Fruit fly (Drosophila melanogaster) whole organism, wandering third instar larva: ENCODE measurements around the gene CG32599.
A peak's percentile ranks its signal among the peaks of the same experiment; 100 is the strongest.

Experiments
- Dfd ChIP-seq: fragments of >200 bp; optimal IDR thresholded peaks from 2 replicates; lab custom pipeline; 2017; ENCODE audit warnings: missing biosample characterization, missing genetic modification characterization
- Hnf4 ChIP-seq: fragments of 200-800 bp; sonication (Bioruptor generic); optimal IDR thresholded peaks from 2 replicates; lab custom pipeline; 2016; ENCODE audit warnings: missing biosample characterization, mild to moderate bottlenecking, missing genetic modification characterization
- Mio ChIP-seq: sonication (Bioruptor generic); optimal IDR thresholded peaks from 2 replicates; lab custom pipeline; 2016; ENCODE audit warnings: missing biosample characterization, missing genetic modification characterization
- Myc ChIP-seq: fragments of >200 bp; optimal IDR thresholded peaks from 2 replicates; lab custom pipeline; 2017
- OdsH ChIP-seq: fragments of 200-800 bp; sonication (Bioruptor generic); optimal IDR thresholded peaks from 2 replicates; lab custom pipeline; 2016; ENCODE audit warnings: missing biosample characterization, mild to moderate bottlenecking, missing genetic modification characterization
- Rel ChIP-seq, 2 experiments: fragments of 200-800 bp; sonication (Bioruptor generic) in 1 of 2; optimal IDR thresholded peaks; 2 replicates in 1 of 2; 3 replicates in 1 of 2; lab custom pipeline; 2016 to 2019; ENCODE audit warnings: mild to moderate bottlenecking in 2 of 2, missing biosample characterization in 2 of 2, missing genetic modification characterization in 2 of 2, moderate library complexity in 1 of 2
- Sp1 ChIP-seq: fragments of 200-800 bp; sonication (Bioruptor generic); optimal IDR thresholded peaks from 3 replicates; lab custom pipeline; 2019; ENCODE audit warnings: missing biosample characterization, mild to moderate bottlenecking, missing genetic modification characterization, moderate library complexity
- ey ChIP-seq: fragments of 200-800 bp; sonication (Bioruptor generic); optimal IDR thresholded peaks from 2 replicates; lab custom pipeline; 2016; ENCODE audit warnings: missing biosample characterization, missing genetic modification characterization
- lola ChIP-seq: fragments of >200 bp; optimal IDR thresholded peaks from 2 replicates; lab custom pipeline; 2017; ENCODE audit warnings: missing biosample characterization, missing genetic modification characterization
- pan ChIP-seq: fragments of >200 bp; optimal IDR thresholded peaks from 2 replicates; lab custom pipeline; 2017
- psq ChIP-seq: fragments of 200-800 bp; sonication (Bioruptor generic); optimal IDR thresholded peaks from 3 replicates; lab custom pipeline; 2017; ENCODE audit warnings: missing biosample characterization, mild to moderate bottlenecking, missing genetic modification characterization, moderate library complexity
- sage ChIP-seq: fragments of 200-800 bp; sonication (Bioruptor generic); optimal IDR thresholded peaks from 2 replicates; lab custom pipeline; 2016; ENCODE audit warnings: missing biosample characterization, mild to moderate bottlenecking, missing genetic modification characterization
- usp ChIP-seq: fragments of >200 bp; optimal IDR thresholded peaks from 2 replicates; lab custom pipeline; 2017; ENCODE audit warnings: missing biosample characterization, missing genetic modification characterization

DNA sequence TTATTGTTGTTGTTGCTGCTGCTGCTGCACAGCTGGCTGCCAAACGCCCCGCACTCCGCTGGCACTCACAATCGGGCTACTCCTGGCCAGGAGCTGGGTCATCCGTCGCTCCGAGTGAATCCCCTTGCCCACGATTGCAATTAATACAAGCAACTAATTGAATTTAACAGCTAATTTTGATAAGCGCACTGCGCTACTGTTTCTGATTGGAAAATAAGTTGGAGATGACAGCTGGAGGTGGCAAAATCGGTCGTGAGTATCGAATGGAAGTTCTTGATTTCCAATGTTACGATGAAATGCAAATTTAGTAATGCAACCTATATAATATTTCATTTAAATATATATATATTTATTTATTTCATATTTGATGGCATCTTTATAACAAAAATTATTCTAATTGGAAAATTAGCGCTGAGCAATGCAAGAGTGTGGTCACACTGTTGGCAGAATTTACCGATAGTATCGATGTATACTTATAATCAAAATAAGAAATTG lies 9.6 kb upstream of the CG32599 start, which contains the start of gene CG42271:
- no peak for TF ChIP-seq pan
- no peak for TF ChIP-seq Rel (GFP tag; optimal IDR thresholded peaks at IDR 0.05; lab: Kevin White, UChicago)
- peak; percentile 86 for TF ChIP-seq Rel (tag; optimal IDR thresholded peaks at IDR 0.05; lab: Kevin White, UChicago)
- TF ChIP-seq psq (GFP tag; lab: Kevin White, UChicago), result peak; percentile 22
- no peak for TF ChIP-seq Mio (GFP tag; lab: Kevin White, UChicago)
- no peak for TF ChIP-seq lola (GFP tag; lab: Kevin White, UChicago)
- no peak for TF ChIP-seq ey (GFP tag; lab: Kevin White, UChicago)
- no peak for TF ChIP-seq OdsH (GFP tag; lab: Kevin White, UChicago)
- no peak for TF ChIP-seq sage (GFP tag; lab: Kevin White, UChicago)
- TF ChIP-seq usp (GFP tag; lab: Kevin White, UChicago), result no peak
- TF ChIP-seq Dfd, result no peak
- no peak for TF ChIP-seq Hnf4 (GFP tag; lab: Kevin White, UChicago)
- no peak for TF ChIP-seq Myc (lab: Kevin White, UChicago)
- TF ChIP-seq Sp1, result peak; percentile 33
